Worm (Caenorhabditis elegans) whole organism, L1 larva: ENCODE data around the gene arc-1.

Source experiments
- C04F5.9 ChIP-seq: sonication (generic microtip); optimal IDR thresholded peaks from 2 replicates; lab custom pipeline; 2016; ENCODE audit warnings: missing genetic modification characterization, missing compliant biosample characterization
- C34B4.2 ChIP-seq: sonication (generic microtip); optimal IDR thresholded peaks from 2 replicates; lab custom pipeline; 2017; ENCODE audit warnings: mild to moderate bottlenecking, missing genetic modification characterization, missing compliant biosample characterization
- F16B12.6 ChIP-seq: fragments of 150-350 bp; optimal IDR thresholded peaks from 2 replicates; lab custom pipeline; 2014; ENCODE audit warnings: missing biosample characterization, missing genetic modification characterization
- aha-1 ChIP-seq: fragments of 150-350 bp; optimal IDR thresholded peaks from 2 replicates; lab custom pipeline; 2014; ENCODE audit warnings: missing biosample characterization, missing genetic modification characterization
- aly-2 ChIP-seq: fragments of 150-350 bp; optimal IDR thresholded peaks from 2 replicates; lab custom pipeline; 2014; ENCODE audit warnings: missing biosample characterization, missing genetic modification characterization
- ceh-63 ChIP-seq: fragments of 200-800 bp; sonication (Bioruptor generic); optimal IDR thresholded peaks from 2 replicates; lab custom pipeline; 2018; ENCODE audit warnings: mild to moderate bottlenecking, missing genetic modification characterization, missing compliant biosample characterization
- ceh-8 ChIP-seq: fragments of 200-800 bp; sonication (Bioruptor generic); optimal IDR thresholded peaks from 2 replicates; lab custom pipeline; 2018; ENCODE audit warnings: mild to moderate bottlenecking, missing genetic modification characterization, moderate library complexity, missing compliant biosample characterization
- ceh-82 ChIP-seq, 3 experiments: fragments of 150-350 bp in 1 of 3; sonication (generic microtip) in 2 of 3; optimal IDR thresholded peaks; 2 replicates each; lab custom pipeline; 2014 to 2017; ENCODE audit warnings: missing biosample characterization in 3 of 3, missing genetic modification characterization in 3 of 3
- ceh-90 ChIP-seq: sonication (generic microtip); optimal IDR thresholded peaks from 2 replicates; lab custom pipeline; 2016; ENCODE audit warnings: missing genetic modification characterization, missing compliant biosample characterization
- dpl-1 ChIP-seq, 3 experiments: fragments of 150-350 bp in 2 of 3; sonication (generic microtip) in 1 of 3; optimal IDR thresholded peaks; 2 replicates each; lab custom pipeline; 2014 to 2017; ENCODE audit warnings: missing biosample characterization in 3 of 3, missing genetic modification characterization in 3 of 3, missing genetic modification reagents in 3 of 3
- egl-13 ChIP-seq: sonication (generic microtip); optimal IDR thresholded peaks from 2 replicates; lab custom pipeline; 2016; ENCODE audit warnings: missing genotype, missing genetic modification reagents, missing genetic modification characterization, missing compliant biosample characterization
- elt-3 ChIP-seq, 6 experiments: fragments of 150-350 bp in 1 of 6; sonication (generic microtip); optimal IDR thresholded peaks; 2 replicates each; lab custom pipeline; 2017 to 2018; ENCODE audit warnings: missing biosample characterization in 6 of 6, missing genetic modification characterization in 6 of 6, inconsistent platforms in 1 of 6
- ets-5 ChIP-seq: fragments of 200-800 bp; sonication (Bioruptor generic); IDR thresholded peaks from 2 replicates; pipeline ENCODE4 v1.3.6; 2022; ENCODE audit warnings: missing genetic modification characterization, missing compliant biosample characterization
- fkh-4 ChIP-seq: sonication (generic microtip); optimal IDR thresholded peaks from 2 replicates; lab custom pipeline; 2016; ENCODE audit warnings: missing compliant biosample characterization, missing genetic modification characterization, borderline replicate concordance
- fos-1 ChIP-seq: fragments of 150-350 bp; optimal IDR thresholded peaks from 2 replicates; lab custom pipeline; 2014; ENCODE audit warnings: missing biosample characterization, missing genetic modification characterization
- grh-1 ChIP-seq: fragments of 200-800 bp; sonication (Bioruptor generic); IDR thresholded peaks from 2 replicates; pipeline ENCODE4 v1.3.6; 2022; ENCODE audit warnings: missing genetic modification reagents, missing genetic modification characterization, missing compliant biosample characterization
- hlh-4 ChIP-seq: sonication (generic microtip); optimal IDR thresholded peaks from 2 replicates; lab custom pipeline; 2016; ENCODE audit warnings: mild to moderate bottlenecking, missing genetic modification characterization, missing compliant biosample characterization
- hpl-2 ChIP-seq: fragments of 150-350 bp; optimal IDR thresholded peaks from 2 replicates; lab custom pipeline; 2014; ENCODE audit warnings: missing biosample characterization, missing genetic modification reagents, missing genetic modification characterization
- irx-1 ChIP-seq: sonication (generic microtip); optimal IDR thresholded peaks from 2 replicates; lab custom pipeline; 2016; ENCODE audit warnings: missing genetic modification characterization, missing compliant biosample characterization
- isw-1 ChIP-seq: fragments of 200-800 bp; sonication (Bioruptor generic); IDR thresholded peaks from 2 replicates; pipeline ENCODE4 v1.3.6; 2022; ENCODE audit warnings: missing genetic modification characterization, missing compliant biosample characterization
- jun-1 ChIP-seq: fragments of 150-350 bp; optimal IDR thresholded peaks from 2 replicates; lab custom pipeline; 2014; ENCODE audit warnings: missing biosample characterization, missing genetic modification reagents, missing genetic modification characterization
- lin-13 ChIP-seq: fragments of 150-350 bp; optimal IDR thresholded peaks from 2 replicates; lab custom pipeline; 2014; ENCODE audit warnings: missing biosample characterization, missing genetic modification reagents, missing genetic modification characterization
- lin-39 ChIP-seq: fragments of 150-350 bp; optimal IDR thresholded peaks from 2 replicates; lab custom pipeline; 2014; ENCODE audit warnings: missing biosample characterization, missing genetic modification reagents, missing genetic modification characterization
- lsy-2 ChIP-seq, 2 experiments: fragments of 150-350 bp; optimal IDR thresholded peaks; 2 replicates each; lab custom pipeline; 2014; ENCODE audit warnings: missing biosample characterization in 2 of 2, missing genetic modification characterization in 2 of 2
- mab-9 ChIP-seq: fragments of 200-800 bp; sonication (Bioruptor generic); IDR thresholded peaks from 2 replicates; pipeline ENCODE4 v1.3.6; 2022; ENCODE audit warnings: missing genetic modification reagents, missing genetic modification characterization, missing compliant biosample characterization
- mdl-1 ChIP-seq, 2 experiments: fragments of 150-350 bp; optimal IDR thresholded peaks; 2 replicates each; lab custom pipeline; 2014 to 2017; ENCODE audit warnings: missing biosample characterization in 2 of 2, missing genetic modification characterization in 2 of 2, inconsistent platforms in 1 of 2
- mef-2 ChIP-seq: fragments of 150-350 bp; optimal IDR thresholded peaks from 2 replicates; lab custom pipeline; 2014; ENCODE audit warnings: missing biosample characterization, missing genetic modification characterization
- nhr-11 ChIP-seq: fragments of 150-350 bp; optimal IDR thresholded peaks from 2 replicates; lab custom pipeline; 2014; ENCODE audit warnings: missing biosample characterization, missing genetic modification characterization
- nhr-12 ChIP-seq: sonication (generic microtip); optimal IDR thresholded peaks from 2 replicates; lab custom pipeline; 2017; ENCODE audit warnings: missing biosample characterization, missing genetic modification characterization
- nhr-19 ChIP-seq: fragments of 200-800 bp; sonication (Bioruptor generic); conservative IDR thresholded peaks from 2 replicates; pipeline ENCODE4 v1.3.6; 2022; ENCODE audit warnings: missing genetic modification characterization, missing compliant biosample characterization
- nhr-20 ChIP-seq: sonication (generic microtip); optimal IDR thresholded peaks from 2 replicates; lab custom pipeline; 2016; ENCODE audit warnings: mild to moderate bottlenecking, missing genetic modification characterization, missing compliant biosample characterization
- nhr-28 ChIP-seq: fragments of 150-350 bp; optimal IDR thresholded peaks from 2 replicates; lab custom pipeline; 2014; ENCODE audit warnings: missing biosample characterization, missing genetic modification characterization
- nhr-71 ChIP-seq: sonication (generic microtip); optimal IDR thresholded peaks from 2 replicates; lab custom pipeline; 2016; ENCODE audit warnings: mild to moderate bottlenecking, missing genetic modification characterization, moderate library complexity, missing compliant biosample characterization
- nhr-76 ChIP-seq: sonication (generic microtip); optimal IDR thresholded peaks from 2 replicates; lab custom pipeline; 2017; ENCODE audit warnings: missing biosample characterization, missing genetic modification characterization
- nhr-77 ChIP-seq: fragments of 150-350 bp; optimal IDR thresholded peaks from 2 replicates; lab custom pipeline; 2014; ENCODE audit warnings: missing biosample characterization, missing genetic modification characterization
- nhr-85 ChIP-seq: sonication (generic microtip); peaks from one replicate; lab custom pipeline; 2016; ENCODE audit warnings: missing genetic modification characterization, inconsistent platforms, missing compliant biosample characterization
- nhr-90 ChIP-seq: sonication (generic microtip); optimal IDR thresholded peaks from 2 replicates; lab custom pipeline; 2016; ENCODE audit warnings: mild to moderate bottlenecking, missing genetic modification characterization, missing compliant biosample characterization; ENCODE audit not compliant: poor library complexity
- pag-3 ChIP-seq: sonication (generic microtip); optimal IDR thresholded peaks from 2 replicates; lab custom pipeline; 2017; ENCODE audit warnings: missing genetic modification characterization, mild to moderate bottlenecking, missing compliant biosample characterization, antibody characterized with exemption, borderline replicate concordance; ENCODE audit not compliant: insufficient read depth
- rnt-1 ChIP-seq: sonication (generic microtip); optimal IDR thresholded peaks from 2 replicates; lab custom pipeline; 2016; ENCODE audit warnings: mild to moderate bottlenecking, missing genetic modification characterization, moderate library complexity, missing compliant biosample characterization
- skn-1 ChIP-seq: fragments of 150-350 bp; optimal IDR thresholded peaks from 2 replicates; lab custom pipeline; 2014; ENCODE audit warnings: missing biosample characterization, missing genetic modification characterization
- sptf-1 ChIP-seq: fragments of 150-350 bp; optimal IDR thresholded peaks from 2 replicates; lab custom pipeline; 2014; ENCODE audit warnings: missing biosample characterization, missing genetic modification characterization
- sup-37 ChIP-seq: fragments of 200-800 bp; sonication (Bioruptor generic); optimal IDR thresholded peaks from 2 replicates; lab custom pipeline; 2018; ENCODE audit warnings: mild to moderate bottlenecking, missing genetic modification characterization, missing compliant biosample characterization
- swsn-7 ChIP-seq: sonication (generic microtip); optimal IDR thresholded peaks from 2 replicates; lab custom pipeline; 2016; ENCODE audit warnings: missing genetic modification characterization, missing compliant biosample characterization
- tbx-2 ChIP-seq: sonication (generic microtip); optimal IDR thresholded peaks from 2 replicates; lab custom pipeline; 2016; ENCODE audit warnings: missing genetic modification characterization, missing compliant biosample characterization
- tlp-1 ChIP-seq: fragments of 150-350 bp; optimal IDR thresholded peaks from 2 replicates; lab custom pipeline; 2014; ENCODE audit warnings: missing biosample characterization, missing genetic modification characterization
- unc-130 ChIP-seq: fragments of 150-350 bp; optimal IDR thresholded peaks from 2 replicates; lab custom pipeline; 2017; ENCODE audit warnings: missing biosample characterization, missing genetic modification characterization, inconsistent platforms
- unc-30 ChIP-seq: sonication (generic microtip); optimal IDR thresholded peaks from 2 replicates; lab custom pipeline; 2017; ENCODE audit warnings: missing biosample characterization, missing genetic modification characterization
- unc-62 ChIP-seq: fragments of 150-350 bp; optimal IDR thresholded peaks from 2 replicates; lab custom pipeline; 2014; ENCODE audit warnings: missing biosample characterization, missing genetic modification reagents, missing genetic modification characterization
- xbp-1 ChIP-seq: sonication (generic microtip); optimal IDR thresholded peaks from 2 replicates; lab custom pipeline; 2016; ENCODE audit warnings: missing genetic modification characterization, missing compliant biosample characterization
- zag-1 ChIP-seq: fragments of 150-350 bp; optimal IDR thresholded peaks from 2 replicates; lab custom pipeline; 2014; ENCODE audit warnings: missing biosample characterization, missing genetic modification characterization
- zip-4 ChIP-seq: fragments of 200-800 bp; sonication (Bioruptor generic); optimal IDR thresholded peaks from 2 replicates; lab custom pipeline; 2018; ENCODE audit warnings: mild to moderate bottlenecking, missing genetic modification characterization, moderate library complexity, missing compliant biosample characterization
- ztf-4 ChIP-seq: fragments of 150-350 bp; optimal IDR thresholded peaks from 2 replicates; lab custom pipeline; 2014; ENCODE audit warnings: missing biosample characterization, missing genetic modification characterization

arc-1 gene

DNA sequence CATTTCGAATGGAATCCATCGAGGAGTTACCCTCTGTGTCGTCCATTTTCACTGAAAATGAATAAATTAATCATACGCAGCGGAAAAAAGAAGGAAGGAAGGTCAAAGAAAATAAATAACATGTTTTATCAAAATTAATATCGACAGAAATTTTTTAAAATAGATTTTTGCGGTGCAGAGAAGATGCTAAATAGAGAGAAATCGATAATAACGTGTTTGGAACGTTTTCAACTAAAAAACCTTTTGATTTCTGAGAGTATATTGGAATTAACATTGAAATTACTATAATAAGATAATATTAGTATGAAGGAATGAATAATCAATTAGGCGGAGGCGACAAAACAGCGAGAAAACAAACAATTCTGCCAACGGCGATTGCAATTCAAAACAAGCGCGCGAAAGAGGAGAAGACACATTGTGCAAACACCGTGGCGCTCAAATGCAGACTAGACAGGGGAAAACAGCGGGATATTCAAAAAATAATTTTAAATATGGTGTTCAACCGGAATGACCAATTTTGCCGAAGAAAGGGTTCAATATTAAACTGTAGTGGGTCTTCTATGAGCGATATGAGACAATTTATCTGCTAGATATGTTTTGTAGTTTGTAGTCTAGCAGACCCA, 41.8 kb downstream of the arc-1 start, which contains the start of gene wee-1.3 (continued):
- no peak for TF ChIP-seq nhr-76 (tag; lab: Kevin White, UChicago)
- peak; percentile 60 for TF ChIP-seq nhr-11 (tag; lab: Kevin White, UChicago)
- TF ChIP-seq sptf-1 (tag; lab: Kevin White, UChicago) = no peak
- peak; percentile 90 for TF ChIP-seq rnt-1 (tag; lab: Kevin White, UChicago)
- peak; percentile 79 for TF ChIP-seq nhr-19 (GFP tag; lab: Robert Waterston, UW)
- peak; percentile 83 for TF ChIP-seq skn-1 (tag; lab: Kevin White, UChicago)
- TF ChIP-seq swsn-7 (tag; lab: Kevin White, UChicago) = peak; percentile 83
- TF ChIP-seq mef-2 = peak; percentile 30
- peak; percentile 82 for TF ChIP-seq tbx-2 (tag; lab: Kevin White, UChicago)
- peak; percentile 61 for TF ChIP-seq irx-1 (tag; lab: Kevin White, UChicago)
- peak in 3 of 6 experiments; percentile 49 to 81 (median 66) for TF ChIP-seq elt-3 (tag; optimal IDR thresholded peaks at IDR 0.05; lab: Kevin White, UChicago)
- TF ChIP-seq lsy-2 (tag; optimal IDR thresholded peaks at IDR 0.05; lab: Kevin White, UChicago) = peak; percentile 92 to 95
- peak; percentile 1 for TF ChIP-seq pag-3
- TF ChIP-seq nhr-12 = no peak
- peak; percentile 79 for TF ChIP-seq isw-1
- peak; percentile 62 for TF ChIP-seq egl-13
- peak; percentile 48 for TF ChIP-seq ceh-8
- peak; percentile 60; the same call in 1 of the 2 replicates for TF ChIP-seq mab-9 (GFP tag; lab: Robert Waterston, UW)
- TF ChIP-seq hlh-4 (tag; lab: Kevin White, UChicago) = no peak
- TF ChIP-seq aha-1 = no peak
- peak; percentile 99 to 100 (median 99) for TF ChIP-seq dpl-1 (GFP tag; optimal IDR thresholded peaks at IDR 0.05; lab: Kevin White, UChicago)
- no peak for TF ChIP-seq unc-30 (tag; lab: Kevin White, UChicago)
- TF ChIP-seq unc-130 (tag; lab: Kevin White, UChicago) = peak; percentile 83
- TF ChIP-seq ztf-4 (tag; lab: Kevin White, UChicago) = peak; percentile 35
- TF ChIP-seq tlp-1 (tag; lab: Kevin White, UChicago) = no peak
- no peak for TF ChIP-seq fkh-4
- TF ChIP-seq lin-13 = peak; percentile 81
- TF ChIP-seq nhr-20 (tag; lab: Kevin White, UChicago) = peak; percentile 88
- TF ChIP-seq nhr-85 (tag; lab: Kevin White, UChicago) = peak; percentile 90
- TF ChIP-seq grh-1 = peak; percentile 62
- peak; percentile 29 for TF ChIP-seq zip-4 (GFP tag; lab: Kevin White, UChicago)
- TF ChIP-seq mdl-1 (tag; optimal IDR thresholded peaks at IDR 0.05; lab: Kevin White, UChicago) = peak in 1 of 2 experiments; percentile 77
- no peak for TF ChIP-seq sup-37 (GFP tag; lab: Kevin White, UChicago)
- TF ChIP-seq F16B12.6 = peak; percentile 99
- peak; percentile 37 for TF ChIP-seq fos-1 (tag; lab: Kevin White, UChicago)
- no peak for TF ChIP-seq zag-1 (tag; lab: Kevin White, UChicago)
- peak; percentile 89 for TF ChIP-seq nhr-71 (tag; lab: Kevin White, UChicago)
- TF ChIP-seq nhr-77 = peak; percentile 83
- no peak for TF ChIP-seq nhr-28 (tag; lab: Kevin White, UChicago)
- no peak for TF ChIP-seq C34B4.2 (tag; lab: Kevin White, UChicago)
- TF ChIP-seq ets-5 (GFP tag; lab: Robert Waterston, UW) = no peak
- TF ChIP-seq ceh-82 (tag; optimal IDR thresholded peaks at IDR 0.05; lab: Kevin White, UChicago) = peak; percentile 66 to 89 (median 69)
- TF ChIP-seq lin-39 (tag; lab: Kevin White, UChicago) = peak; percentile 58
- peak; percentile 77 for TF ChIP-seq aly-2 (tag; lab: Kevin White, UChicago)
- peak; percentile 83 for TF ChIP-seq xbp-1 (tag; lab: Kevin White, UChicago)
- no peak for TF ChIP-seq ceh-63 (GFP tag; lab: Kevin White, UChicago)
- TF ChIP-seq nhr-90 (tag; lab: Kevin White, UChicago) = peak; percentile 78
- TF ChIP-seq ceh-90 (tag; lab: Kevin White, UChicago) = no peak
- peak; percentile 78 for TF ChIP-seq jun-1 (tag; lab: Kevin White, UChicago)
- TF ChIP-seq hpl-2 (GFP tag; lab: Kevin White, UChicago) = no peak
- peak; percentile 81 for TF ChIP-seq C04F5.9 (tag; lab: Kevin White, UChicago)
- TF ChIP-seq unc-62 (GFP tag; lab: Kevin White, UChicago) = no peak
